Worm (Caenorhabditis elegans) whole organism, early embryonic: ENCODE measurements around the gene msp-49.
A peak's percentile ranks its signal among the peaks of the same experiment; 100 is the strongest.

Experiments
- F13C5.2 ChIP-seq: sonication (generic microtip); optimal IDR thresholded peaks from 2 replicates; lab custom pipeline; 2017; ENCODE audit warnings: mild to moderate bottlenecking, missing genetic modification characterization, inconsistent platforms, missing compliant biosample characterization
- ama-1 ChIP-seq: fragments of 150-350 bp; optimal IDR thresholded peaks from 2 replicates; lab custom pipeline; 2014
- ceh-36 ChIP-seq: sonication (generic microtip); optimal IDR thresholded peaks from 2 replicates; lab custom pipeline; 2016; ENCODE audit warnings: missing genetic modification characterization, inconsistent platforms, missing compliant biosample characterization
- hmg-4 ChIP-seq: fragments of 200-800 bp; sonication (Bioruptor generic); optimal IDR thresholded peaks from 2 replicates; lab custom pipeline; 2018; ENCODE audit warnings: mild to moderate bottlenecking, missing genetic modification characterization, missing compliant biosample characterization
- hnd-1 ChIP-seq: sonication (generic microtip); optimal IDR thresholded peaks from 2 replicates; lab custom pipeline; 2016; ENCODE audit warnings: missing genetic modification characterization, missing compliant biosample characterization
- pes-1 ChIP-seq: fragments of 200-800 bp; sonication (Bioruptor generic); IDR thresholded peaks from 2 replicates; pipeline ENCODE4 v1.3.6; 2022; ENCODE audit warnings: missing genetic modification reagents, missing genetic modification characterization, missing compliant biosample characterization

- TF ChIP-seq ama-1 (no peak), pes-1 (GFP tag; lab: Robert Waterston, UW) (no peak), hmg-4 (GFP tag; lab: Kevin White, UChicago) (peak; percentile 46), hnd-1 (tag; lab: Kevin White, UChicago) (no peak), ceh-36 (no peak), F13C5.2 (tag; lab: Kevin White, UChicago) (no peak)
Measured at ce11 chrII:5228662-5229061, 34.5 kb downstream of the msp-49 start.
